Worm (Caenorhabditis elegans): ENCODE data around the gene C50D2.2.

C50D2.2 gene

DNA sequence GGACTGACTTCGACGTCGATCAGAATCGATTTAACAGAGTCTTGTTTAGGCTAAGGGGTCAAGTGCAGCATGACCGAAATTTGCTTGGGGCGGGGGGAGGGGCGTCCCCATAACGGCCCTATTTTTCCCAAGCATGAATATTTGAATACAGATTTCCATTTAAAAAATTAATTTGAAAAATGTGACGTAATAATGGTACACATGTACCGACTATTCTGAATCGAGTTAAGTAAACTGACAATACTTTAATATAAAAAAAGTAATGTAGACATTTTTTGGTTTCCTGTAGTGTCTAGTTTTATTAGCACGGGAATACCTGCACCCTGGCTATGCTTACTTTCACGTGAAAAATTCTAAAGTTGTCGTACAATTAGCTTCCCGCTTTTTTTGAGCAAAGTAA, 22.2 kb upstream of the C50D2.2 start:
- TF ChIP-seq efl-1 (optimal IDR thresholded peaks at IDR 0.05) (no peak), efl-1 (GFP tag; optimal IDR thresholded peaks at IDR 0.05 in 1 of 2) (peak in 1 of 2 experiments; percentile 59), aly-2 (tag; optimal IDR thresholded peaks at IDR 0.05) (no peak)

DNA sequence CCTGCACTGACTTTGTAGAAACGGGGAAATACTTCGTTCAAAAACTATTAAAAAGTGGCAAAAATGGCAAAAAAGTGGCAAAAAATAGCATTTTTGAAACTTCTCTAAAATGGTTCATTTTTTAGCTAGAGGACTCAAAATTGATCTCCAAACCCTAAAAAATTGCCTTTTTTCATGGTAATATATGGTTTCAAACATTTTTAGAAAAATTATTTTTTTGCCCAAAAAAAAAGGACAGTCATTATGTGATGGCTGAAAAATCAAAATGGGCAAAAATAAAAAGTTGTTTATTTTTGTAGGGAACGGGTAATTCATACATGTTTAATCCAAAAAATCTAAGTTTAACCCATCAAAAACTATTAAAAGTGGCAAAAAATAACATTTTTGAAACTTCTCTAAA, 21.0 kb upstream of the C50D2.2 start:
- TF ChIP-seq egl-27 (tag; optimal IDR thresholded peaks at IDR 0.05), result no peak
- no peak for TF ChIP-seq mef-2 (tag; optimal IDR thresholded peaks at IDR 0.05)
- TF ChIP-seq blmp-1 (tag; optimal IDR thresholded peaks at IDR 0.05), result no peak
- no peak for TF ChIP-seq nhr-76 (tag; optimal IDR thresholded peaks at IDR 0.05)
- TF ChIP-seq pag-3 (tag; optimal IDR thresholded peaks at IDR 0.05; ENCODE audit: borderline replicate concordance, insufficient read depth), result no peak
- TF ChIP-seq egl-13 (tag; optimal IDR thresholded peaks at IDR 0.05), result no peak
- no peak for TF ChIP-seq mab-9 (GFP tag; IDR thresholded peaks at IDR 0.05)
- TF ChIP-seq nhr-71 (tag; optimal IDR thresholded peaks at IDR 0.05), result no peak
- TF ChIP-seq isw-1 (GFP tag; IDR thresholded peaks at IDR 0.05), result no peak
- no peak for TF ChIP-seq ztf-11 (tag; optimal IDR thresholded peaks at IDR 0.05)
- TF ChIP-seq tbx-2 (tag; optimal IDR thresholded peaks at IDR 0.05), result no peak
- TF ChIP-seq elt-3 (tag; optimal IDR thresholded peaks at IDR 0.05), result no peak
- TF ChIP-seq lsy-2 (tag; optimal IDR thresholded peaks at IDR 0.05), result no peak

DNA sequence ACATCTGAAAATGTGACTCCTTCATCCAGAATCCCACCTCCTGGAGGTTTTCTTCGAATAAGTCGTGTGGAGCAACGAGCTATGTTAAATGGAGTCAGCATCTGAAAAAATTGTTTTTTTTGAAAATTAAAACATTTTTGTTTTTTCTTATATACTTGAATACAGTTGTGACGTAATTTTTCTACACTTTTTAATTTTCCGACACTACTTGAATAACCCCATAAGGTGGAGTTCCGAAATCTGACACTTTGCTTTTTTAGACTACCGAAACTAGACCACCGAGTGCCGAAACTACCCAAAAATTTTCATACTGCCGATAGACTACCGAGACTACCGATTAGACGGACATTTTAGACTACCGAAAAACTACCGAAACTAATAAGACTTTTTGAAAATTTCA, 17.5 kb upstream of the C50D2.2 start, which contains the start of gene mcat-1:
Gene mcat-1, minus strand, starts transcription at position 101 of the 400 bp plus-strand sequence.
- TF ChIP-seq nhr-28 (tag; optimal IDR thresholded peaks at IDR 0.05) (no peak), nhr-76 (tag; optimal IDR thresholded peaks at IDR 0.05) (no peak), mef-2 (tag; optimal IDR thresholded peaks at IDR 0.05) (no peak), ceh-82 (tag; optimal IDR thresholded peaks at IDR 0.05) (no peak), sptf-1 (tag; optimal IDR thresholded peaks at IDR 0.05) (no peak), nhr-20 (tag; optimal IDR thresholded peaks at IDR 0.05) (no peak), tbx-2 (tag; optimal IDR thresholded peaks at IDR 0.05) (no peak), fkh-8 (tag; optimal IDR thresholded peaks at IDR 0.05) (no peak), egl-13 (tag; optimal IDR thresholded peaks at IDR 0.05) (no peak), lir-3 (tag; optimal IDR thresholded peaks at IDR 0.05; ENCODE audit: poor library complexity) (no peak), lin-35 (GFP tag; optimal IDR thresholded peaks at IDR 0.05) (no peak), jun-1 (tag; optimal IDR thresholded peaks at IDR 0.05) (no peak), efl-3 (GFP tag; optimal IDR thresholded peaks at IDR 0.05) (no peak), ceh-8 (GFP tag; optimal IDR thresholded peaks at IDR 0.05) (no peak), dsc-1 (tag; optimal IDR thresholded peaks at IDR 0.05) (no peak), mdl-1 (tag; optimal IDR thresholded peaks at IDR 0.05) (no peak), irx-1 (tag; optimal IDR thresholded peaks at IDR 0.05) (no peak), nhr-11 (tag; optimal IDR thresholded peaks at IDR 0.05) (no peak)

DNA sequence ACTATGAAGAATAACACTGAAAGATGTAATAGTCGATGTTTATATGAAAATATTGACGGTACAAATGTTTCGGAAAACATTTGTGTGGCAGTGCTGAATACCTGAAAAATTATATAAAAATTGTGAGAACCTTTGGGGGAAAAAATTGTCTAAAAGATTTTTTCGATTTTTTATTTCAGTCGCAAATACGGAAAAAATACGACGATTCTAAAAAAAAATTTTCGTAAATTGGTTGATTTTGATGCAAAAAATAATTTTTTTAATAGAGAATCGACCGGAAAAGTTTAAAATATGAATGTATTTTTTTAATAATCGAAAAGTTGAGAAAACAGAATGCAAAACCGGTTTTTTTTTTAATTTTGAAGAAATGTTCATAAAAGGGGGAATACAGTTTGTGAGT, 13.8 kb upstream of the C50D2.2 start, which contains the start of gene C50D2.7:
Gene C50D2.7, minus strand, starts transcription at position 101 of the 400 bp plus-strand sequence.
- TF ChIP-seq aly-2 (tag; optimal IDR thresholded peaks at IDR 0.05), result no peak
- no peak for TF ChIP-seq dsc-1 (tag; optimal IDR thresholded peaks at IDR 0.05)
- TF ChIP-seq irx-1 (tag; optimal IDR thresholded peaks at IDR 0.05), result no peak
- TF ChIP-seq nhr-12 (tag; optimal IDR thresholded peaks at IDR 0.05), result no peak
- no peak for TF ChIP-seq ama-1 (optimal IDR thresholded peaks at IDR 0.05)
- no peak for TF ChIP-seq skn-1 (tag; optimal IDR thresholded peaks at IDR 0.05)
- TF ChIP-seq grh-1 (GFP tag; IDR thresholded peaks at IDR 0.05), result no peak
- TF ChIP-seq isw-1 (GFP tag; IDR thresholded peaks at IDR 0.05), result no peak
- TF ChIP-seq mef-2 (tag; optimal IDR thresholded peaks at IDR 0.05), result no peak
- TF ChIP-seq ceh-63 (GFP tag; optimal IDR thresholded peaks at IDR 0.05), result no peak
- no peak for TF ChIP-seq fkh-8 (tag; optimal IDR thresholded peaks at IDR 0.05)

Measured in whole organism, L1 larva.